Fruit fly (Drosophila melanogaster): Measurements from ENCODE around the gene CG10958.

Gene CG10958

DNA sequence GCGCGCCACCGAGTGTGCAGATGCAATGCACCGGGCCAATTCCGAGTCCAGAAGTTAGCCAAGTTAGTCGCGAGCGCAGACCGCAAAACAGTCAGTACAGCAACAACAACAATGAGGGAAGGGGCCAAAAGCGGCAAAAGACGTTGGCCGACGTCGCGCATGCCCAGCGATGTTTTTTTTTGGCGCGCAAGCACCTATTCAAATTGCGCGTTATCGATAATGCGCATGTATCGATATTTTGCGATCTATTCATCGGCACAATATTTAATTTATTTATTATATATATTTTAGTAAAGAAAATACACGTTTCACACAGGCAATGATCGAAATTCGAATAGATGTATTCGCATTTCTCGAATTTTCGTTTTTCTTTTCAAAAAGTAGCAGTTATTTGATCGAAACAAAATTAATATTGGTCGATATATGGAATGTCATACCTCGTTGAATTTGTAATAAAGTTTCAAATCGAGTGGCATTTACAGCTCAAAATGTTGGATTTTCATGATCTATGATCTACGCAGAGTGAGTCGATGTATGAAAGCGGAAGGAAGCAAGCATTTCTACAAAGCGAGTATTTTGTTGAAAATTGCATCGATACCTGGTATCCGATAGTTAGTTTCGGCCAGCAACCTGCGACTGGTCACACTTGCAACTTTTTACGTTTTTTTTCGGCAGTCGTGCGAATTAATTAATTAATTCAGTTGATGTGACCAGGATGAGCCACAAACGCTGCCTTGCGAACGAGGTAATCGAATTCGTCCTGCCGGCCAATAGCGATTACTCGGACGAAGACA lies 2.7 kb upstream of the CG10958 start, which contains the start of gene CG2116 (continued):
- TF ChIP-seq CG4617 (GFP tag; optimal IDR thresholded peaks at IDR 0.05; ENCODE audit: borderline replicate concordance) (peak; percentile 48), lmd (GFP tag; IDR thresholded peaks at IDR 0.05) (no peak), Poxn (GFP tag; IDR thresholded peaks at IDR 0.05) (no peak), CG13775 (GFP tag; optimal IDR thresholded peaks at IDR 0.05) (no peak), CG17361 (GFP tag; IDR thresholded peaks at IDR 0.05) (no peak), Camta (GFP tag; optimal IDR thresholded peaks at IDR 0.05) (no peak), Bteb2 (GFP tag; optimal IDR thresholded peaks at IDR 0.05) (no peak), Fer1 (GFP tag; optimal IDR thresholded peaks at IDR 0.05) (no peak), Gsc (GFP tag; IDR thresholded peaks at IDR 0.05) (no peak), CG4424 (GFP tag; optimal IDR thresholded peaks at IDR 0.05) (no peak), ac (GFP tag; optimal IDR thresholded peaks at IDR 0.05) (no peak), Fer2 (tag; optimal IDR thresholded peaks at IDR 0.05) (no peak), CG18764 (GFP tag; optimal IDR thresholded peaks at IDR 0.05) (no peak), CG14965 (GFP tag; optimal IDR thresholded peaks at IDR 0.05; ENCODE audit: borderline replicate concordance) (no peak), Ptx1 (GFP tag; IDR thresholded peaks at IDR 0.05) (no peak), pros (GFP tag; optimal IDR thresholded peaks at IDR 0.05) (no peak), lov (optimal IDR thresholded peaks at IDR 0.05) (no peak), lov (GFP tag; IDR thresholded peaks at IDR 0.05) (no peak), tap (tag; optimal IDR thresholded peaks at IDR 0.05) (no peak), CG17385 (GFP tag; optimal IDR thresholded peaks at IDR 0.05) (no peak), CG7271 (tag; optimal IDR thresholded peaks at IDR 0.05) (no peak), Sox100B (GFP tag; optimal IDR thresholded peaks at IDR 0.05) (no peak), cato (GFP tag; optimal IDR thresholded peaks at IDR 0.05; ENCODE audit: borderline replicate concordance) (no peak), CG6254 (GFP tag; optimal IDR thresholded peaks at IDR 0.05) (no peak), CG4707 (GFP tag; optimal IDR thresholded peaks at IDR 0.05) (no peak), Ets65A (GFP tag) (peak; percentile 70), Mrtf (GFP tag; IDR thresholded peaks at IDR 0.05) (no peak), CG13287 (GFP tag; IDR thresholded peaks at IDR 0.05; ENCODE audit: partially characterized antibody) (peak; percentile 72), row (GFP tag; IDR thresholded peaks at IDR 0.05) (peak; percentile 48; the same call in 2 of the 3 replicates), H2.0 (GFP tag; IDR thresholded peaks at IDR 0.05) (no peak), CG15601 (tag; optimal IDR thresholded peaks at IDR 0.05) (no peak), CG8290 (GFP tag; optimal IDR thresholded peaks at IDR 0.05) (peak; percentile 22), CG8290 (tag; optimal IDR thresholded peaks at IDR 0.05) (peak in 1 of 2 experiments; percentile 26), lbe (GFP tag; optimal IDR thresholded peaks at IDR 0.05) (no peak), D19B (GFP tag; optimal IDR thresholded peaks at IDR 0.05) (no peak)

DNA sequence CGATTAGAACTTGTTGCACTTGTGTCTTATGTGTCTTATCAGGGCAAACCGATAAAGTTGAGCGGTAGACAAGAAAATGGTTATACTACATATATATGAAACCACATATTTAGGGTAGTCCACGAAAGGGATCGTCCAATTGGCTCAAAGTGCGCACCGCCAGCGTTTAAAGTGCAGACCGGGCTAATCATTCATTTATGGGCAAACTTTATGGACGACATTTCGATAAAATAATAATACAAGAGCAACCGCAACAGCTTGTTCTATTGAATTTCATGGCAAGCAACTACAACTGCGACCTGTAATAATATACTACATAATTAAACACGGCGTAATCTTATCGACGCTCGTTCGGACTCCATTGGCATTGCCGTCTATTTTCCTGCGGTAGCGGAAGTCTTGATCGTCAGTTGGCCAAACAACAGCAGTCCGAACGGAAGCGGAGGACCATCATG lies 3.4 kb downstream of the CG10958 start, which contains the start of the genes cyr and CG2120:
cyr (minus strand) TSS at position 294 of the 455 bp plus-strand sequence.
CG2120 (plus strand) TSS at position 405 of the 455 bp plus-strand sequence.
- TF ChIP-seq CG34376 (GFP tag; optimal IDR thresholded peaks at IDR 0.05) (peak; percentile 56), Elba2 (GFP tag; optimal IDR thresholded peaks at IDR 0.05) (no peak), trh (GFP tag; optimal IDR thresholded peaks at IDR 0.05) (no peak), inv (GFP tag; IDR thresholded peaks at IDR 0.05; ENCODE audit: partially characterized antibody) (no peak), CG4617 (GFP tag; optimal IDR thresholded peaks at IDR 0.05; ENCODE audit: borderline replicate concordance) (no peak), pfk (GFP tag; optimal IDR thresholded peaks at IDR 0.05) (no peak), Dad (GFP tag; optimal IDR thresholded peaks at IDR 0.05) (no peak), Hmx (GFP tag; optimal IDR thresholded peaks at IDR 0.05) (no peak), Opbp (GFP tag; IDR thresholded peaks at IDR 0.05; ENCODE audit: partially characterized antibody) (no peak), CG14710 (tag; optimal IDR thresholded peaks at IDR 0.05) (no peak), CG12744 (GFP tag; optimal IDR thresholded peaks at IDR 0.05) (no peak), sug (tag; optimal IDR thresholded peaks at IDR 0.05) (peak; percentile 68), Atf-2 (GFP tag; optimal IDR thresholded peaks at IDR 0.05) (no peak), Nf-YA (GFP tag; IDR thresholded peaks at IDR 0.05) (no peak), CG3838 (GFP tag; optimal IDR thresholded peaks at IDR 0.05) (no peak), CG15696 (tag; optimal IDR thresholded peaks at IDR 0.05) (no peak), CG10654 (GFP tag; optimal IDR thresholded peaks at IDR 0.05) (no peak), CG10543 (GFP tag; optimal IDR thresholded peaks at IDR 0.05) (peak; percentile 14)

All from whole organism, embryonic.